Worm (Caenorhabditis elegans) whole organism, dauer: Measurements from ENCODE around the gene irld-65.

Source experiments
- unc-62 ChIP-seq: sonication (generic microtip); optimal IDR thresholded peaks from 2 replicates; lab custom pipeline; 2017; ENCODE audit warnings: missing biosample characterization, missing genetic modification reagents, missing genetic modification characterization

Gene irld-65

DNA sequence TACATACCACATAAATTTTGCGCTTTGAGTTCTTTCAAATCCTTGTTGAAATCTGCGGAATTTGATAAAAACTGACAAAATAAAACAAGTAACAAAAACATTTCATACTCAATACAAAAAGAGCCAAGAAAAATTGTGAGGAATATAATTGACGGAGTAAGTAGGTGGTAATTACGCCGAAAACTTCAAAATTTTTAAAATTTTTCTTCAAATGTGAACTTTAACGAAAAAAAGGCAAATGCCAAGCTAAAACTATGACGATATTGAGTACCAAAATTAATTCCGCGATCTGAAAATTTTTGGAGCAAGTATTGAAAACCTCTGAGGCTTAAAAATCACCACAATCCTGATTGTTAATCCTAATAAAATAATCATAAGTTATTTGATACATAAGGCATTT lies 14.9 kb upstream of the irld-65 start, which contains the start of gene irld-51:
Gene irld-51, minus strand, starts transcription at position 101 of the 400 bp plus-strand sequence.
- no peak for TF ChIP-seq unc-62 (GFP tag; lab: Kevin White, UChicago)

DNA sequence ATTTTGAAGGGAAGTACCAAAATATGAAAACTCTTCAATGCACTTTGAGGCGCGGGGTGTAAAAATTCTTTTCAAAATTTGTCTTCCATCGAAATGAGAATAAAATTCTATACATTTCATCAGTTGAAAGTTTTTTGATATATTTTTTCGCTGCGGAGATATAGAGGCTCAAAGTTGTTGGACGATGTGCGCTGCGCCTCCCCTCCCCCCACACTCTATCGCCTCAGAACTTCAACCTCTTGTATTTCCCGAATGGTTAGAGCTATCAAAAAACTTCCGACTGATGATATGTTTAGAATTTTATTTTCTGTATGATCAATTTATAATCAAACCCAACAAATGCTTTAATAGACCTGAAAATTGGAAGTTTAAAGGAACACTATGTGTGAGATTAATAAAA lies 10.9 kb upstream of the irld-65 start:
- no peak for TF ChIP-seq unc-62 (GFP tag; lab: Kevin White, UChicago)

DNA sequence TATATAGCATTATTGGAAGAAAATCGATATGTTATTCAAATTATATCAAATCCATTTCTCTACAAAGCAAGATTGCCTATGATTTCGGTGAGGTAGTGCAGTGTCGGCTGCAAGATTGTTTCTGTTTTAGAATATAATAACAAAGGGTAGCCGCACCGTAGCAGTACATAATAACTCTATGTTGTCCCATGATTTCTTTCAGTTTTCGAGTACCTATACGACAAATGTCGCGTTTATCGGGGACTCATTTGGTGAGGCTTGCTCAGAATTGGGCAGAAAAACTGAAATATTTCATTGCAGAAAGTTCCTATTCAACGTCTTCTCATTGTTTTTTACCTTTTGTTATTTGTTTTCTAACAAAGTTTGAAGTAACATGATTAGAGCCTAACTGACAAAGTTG lies 8.7 kb upstream of the irld-65 start, which contains the start of gene srw-79:
Gene srw-79, plus strand, starts transcription at position 301 of the 400 bp plus-strand sequence.
- no peak for TF ChIP-seq unc-62 (GFP tag; lab: Kevin White, UChicago)

DNA sequence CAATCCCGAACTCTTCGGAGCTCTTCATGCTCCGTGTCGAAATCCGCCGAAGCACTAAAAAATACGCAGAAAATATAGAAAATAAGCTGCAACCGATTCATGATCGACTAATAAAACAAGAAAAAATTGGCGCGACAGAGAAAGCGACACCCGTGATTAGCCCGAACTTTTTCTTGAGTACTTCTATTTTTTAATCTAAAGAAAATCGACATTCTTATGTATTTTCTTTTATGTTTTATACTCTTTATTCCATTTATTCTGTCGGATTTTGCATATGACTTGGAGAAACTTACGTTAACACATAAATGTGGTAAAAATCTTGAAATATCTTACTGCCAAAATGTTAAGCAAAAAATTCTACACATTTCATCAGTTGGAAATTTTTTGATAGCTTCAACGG lies 6.2 kb upstream of the irld-65 start, which contains the start of the genes irld-50 and irld-49:
Gene irld-50, minus strand, starts transcription at position 101 of the 400 bp plus-strand sequence.
Gene irld-49, plus strand, starts transcription at position 211 of the 400 bp plus-strand sequence.
- no peak for TF ChIP-seq unc-62 (GFP tag; lab: Kevin White, UChicago)

DNA sequence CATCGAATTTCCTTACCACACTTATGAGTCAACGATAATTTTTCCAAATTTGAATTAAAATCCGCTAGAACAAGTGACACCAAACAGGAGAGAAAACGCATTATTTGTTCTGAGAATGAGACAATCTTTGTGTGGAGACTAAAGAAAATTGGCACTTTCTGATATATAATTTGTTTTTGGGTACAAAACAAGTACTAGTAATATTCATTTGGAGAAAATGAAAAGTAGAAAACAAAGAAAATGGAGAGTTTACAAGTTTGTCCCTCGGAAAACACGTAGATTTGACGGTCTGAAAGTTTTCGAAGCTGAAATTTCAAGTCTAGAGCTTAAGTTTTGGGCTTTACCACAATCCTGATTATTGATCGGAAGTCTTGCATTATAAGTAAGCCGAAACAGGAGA lies 3.0 kb upstream of the irld-65 start, which contains the start of gene irld-66:
Gene irld-66, minus strand, starts transcription at position 101 of the 400 bp plus-strand sequence.
- no peak for TF ChIP-seq unc-62 (GFP tag; lab: Kevin White, UChicago)

DNA sequence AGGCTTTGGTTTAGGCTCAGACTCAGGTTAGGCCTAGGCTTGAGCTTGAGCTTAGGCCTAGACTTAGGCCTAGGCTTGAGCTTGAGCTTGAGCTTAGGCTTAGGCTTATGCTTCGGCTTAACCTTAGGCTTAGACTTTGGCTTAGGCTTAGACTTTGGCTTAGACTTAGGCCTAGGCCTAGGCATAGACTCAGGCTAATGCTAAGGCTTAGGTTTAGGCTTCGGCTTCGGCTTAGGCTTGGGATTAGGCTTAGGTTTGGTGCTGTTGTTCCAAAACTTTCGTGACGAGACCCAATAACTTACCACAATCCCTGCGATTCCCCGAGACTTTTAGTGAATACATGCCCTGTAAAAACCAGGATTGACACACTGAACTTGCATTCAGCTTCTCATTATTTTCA lies 1.9 kb upstream of the irld-65 start:
- TF ChIP-seq unc-62 (GFP tag; lab: Kevin White, UChicago), result no peak

DNA sequence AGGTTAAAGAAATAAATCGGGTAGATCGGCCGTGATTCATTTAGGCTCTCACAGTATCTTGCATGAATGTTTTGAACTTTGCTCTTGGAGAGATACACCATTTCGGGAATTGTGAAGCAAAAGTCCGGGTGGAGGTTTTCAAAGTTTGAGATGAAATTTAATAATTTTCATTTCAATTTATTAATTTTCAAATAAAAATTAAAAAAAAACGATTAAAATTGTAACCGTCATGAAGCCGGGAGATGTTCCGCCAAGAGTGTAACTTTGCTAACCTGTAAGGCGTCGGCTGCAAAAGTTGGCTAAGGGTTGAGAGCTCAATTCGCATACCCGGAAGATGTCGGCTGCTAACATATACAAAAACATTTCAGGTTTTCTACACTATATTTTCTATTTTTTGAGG lies 3.4 kb downstream of the irld-65 start, which contains the start of gene irld-67:
Gene irld-67, minus strand, starts transcription at position 101 of the 400 bp plus-strand sequence.
- no peak for TF ChIP-seq unc-62 (GFP tag; lab: Kevin White, UChicago)

DNA sequence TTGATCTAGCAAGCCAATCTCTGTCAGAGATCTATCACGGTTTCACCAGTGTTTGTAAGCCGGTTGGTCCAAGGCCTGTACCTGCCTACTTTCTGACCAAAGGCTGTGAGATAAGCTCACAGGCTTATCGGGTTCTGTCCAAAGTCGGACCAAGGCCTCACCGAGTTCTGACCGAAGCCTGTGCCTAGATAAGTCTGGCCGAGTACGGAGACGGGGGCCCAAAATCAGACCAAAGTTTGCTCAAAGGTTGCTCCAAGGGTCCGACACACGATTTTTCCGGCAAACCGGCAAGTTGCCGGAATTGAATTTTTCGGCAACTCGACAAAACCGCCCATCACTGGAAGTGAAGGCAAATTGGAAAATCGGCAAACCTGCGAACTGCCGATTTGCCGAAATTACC lies 6.2 kb downstream of the irld-65 start:
- no peak for TF ChIP-seq unc-62 (GFP tag; lab: Kevin White, UChicago)

DNA sequence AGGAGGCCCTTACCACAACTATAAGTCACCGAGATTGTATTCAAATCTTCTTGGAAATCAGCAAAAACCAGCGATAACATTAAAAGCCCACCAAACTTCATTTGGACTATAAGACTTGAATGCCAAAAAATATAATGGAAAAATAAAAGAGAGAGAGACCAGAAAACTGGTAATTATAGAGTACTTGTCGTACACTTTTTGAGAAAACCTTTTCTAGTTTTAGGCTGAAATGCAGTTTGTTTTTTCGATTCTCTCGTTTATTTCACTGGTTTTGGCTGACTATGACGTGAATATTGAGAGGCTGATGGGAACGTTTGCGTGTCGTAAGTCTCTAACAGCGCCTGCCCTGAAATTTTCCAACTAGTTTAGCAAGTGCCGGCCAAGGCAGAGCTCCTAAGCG lies 7.3 kb downstream of the irld-65 start, which contains the start of the genes irld-64 and irld-63:
Gene irld-64, minus strand, starts transcription at position 101 of the 400 bp plus-strand sequence.
Gene irld-63, plus strand, starts transcription at position 230 of the 400 bp plus-strand sequence.
- no peak for TF ChIP-seq unc-62 (GFP tag; lab: Kevin White, UChicago)

DNA sequence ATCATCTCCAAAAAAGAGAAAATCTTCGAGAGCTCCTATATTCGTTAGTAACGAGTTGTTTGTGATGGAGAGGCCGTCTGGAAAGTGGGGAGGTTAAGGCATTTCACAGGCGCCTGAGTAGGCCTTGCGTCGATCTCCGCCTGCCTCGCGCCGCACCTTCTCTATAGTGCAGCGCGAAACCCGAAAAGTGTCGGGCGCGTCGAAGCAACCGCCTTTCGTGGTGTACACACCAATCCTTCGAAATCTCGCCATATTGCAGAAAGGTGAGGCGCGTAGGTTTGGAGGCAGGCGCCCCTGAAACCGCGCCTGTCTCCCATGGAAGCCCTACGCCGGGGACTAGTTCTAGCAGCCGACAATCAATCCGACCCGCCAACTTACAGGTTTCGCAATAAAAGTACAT lies 7.9 kb downstream of the irld-65 start:
- TF ChIP-seq unc-62 (GFP tag; lab: Kevin White, UChicago), result no peak

DNA sequence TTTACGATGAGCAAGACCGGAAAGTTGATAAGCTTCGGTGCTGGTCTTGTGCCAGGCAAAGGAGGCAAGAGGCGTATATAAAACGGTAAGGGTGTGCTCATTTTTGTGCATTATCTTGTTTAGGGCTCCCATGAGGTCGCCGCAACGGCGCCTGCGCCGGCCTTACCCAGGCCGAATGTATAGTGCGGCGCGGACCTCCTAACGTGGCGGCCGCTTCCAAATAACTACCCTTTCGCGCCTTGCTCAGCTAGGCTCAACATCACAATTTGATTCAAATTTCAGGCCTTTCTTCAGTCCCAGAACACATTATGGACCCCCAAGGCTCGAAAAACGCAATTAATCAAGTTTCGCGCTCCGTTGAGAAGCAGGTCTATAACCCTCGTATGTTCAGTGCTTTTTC lies 10.2 kb downstream of the irld-65 start, which contains the start of the genes ZK355.3 and ZK355.8:
Gene ZK355.3, minus strand, starts transcription at position 101 of the 400 bp plus-strand sequence.
Gene ZK355.8, plus strand, starts transcription at position 272 of the 400 bp plus-strand sequence.
- TF ChIP-seq unc-62 (GFP tag; lab: Kevin White, UChicago), result no peak

DNA sequence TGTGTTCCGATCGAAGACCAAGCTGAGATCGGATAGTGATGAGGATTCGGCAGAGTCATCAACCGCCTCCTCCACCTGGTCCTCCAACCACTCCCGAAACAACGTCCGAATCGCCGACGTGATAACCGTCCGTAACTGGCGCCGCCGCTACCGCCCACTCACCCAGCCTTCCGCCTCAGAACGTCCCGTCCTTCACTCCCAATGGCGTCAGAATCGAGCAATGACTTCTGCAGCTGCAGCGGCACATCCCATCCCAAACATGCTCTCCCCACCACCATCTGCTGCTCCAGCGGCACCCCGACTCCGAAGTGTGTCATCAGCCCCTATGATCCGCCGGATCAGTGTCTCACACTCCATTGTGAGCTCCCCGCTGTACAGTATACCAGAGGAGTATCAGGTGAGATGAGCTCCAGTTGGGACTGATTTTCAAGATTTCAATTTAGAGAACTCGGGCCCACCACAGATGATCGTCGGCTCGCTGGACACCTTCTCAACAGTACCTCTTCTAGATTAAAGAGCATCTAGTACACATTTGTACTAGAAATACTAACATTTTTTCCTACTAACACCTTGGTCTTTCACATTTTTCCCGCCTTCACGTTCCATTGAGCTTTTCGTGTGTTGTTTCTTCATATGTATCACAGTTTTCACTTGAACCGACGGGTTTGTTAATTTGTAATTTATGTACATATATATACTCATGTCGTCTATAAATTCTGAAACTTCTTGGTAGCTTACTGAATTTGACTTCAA lies 11.8 kb downstream of the irld-65 start:
- TF ChIP-seq unc-62 (GFP tag; lab: Kevin White, UChicago), result no peak

DNA sequence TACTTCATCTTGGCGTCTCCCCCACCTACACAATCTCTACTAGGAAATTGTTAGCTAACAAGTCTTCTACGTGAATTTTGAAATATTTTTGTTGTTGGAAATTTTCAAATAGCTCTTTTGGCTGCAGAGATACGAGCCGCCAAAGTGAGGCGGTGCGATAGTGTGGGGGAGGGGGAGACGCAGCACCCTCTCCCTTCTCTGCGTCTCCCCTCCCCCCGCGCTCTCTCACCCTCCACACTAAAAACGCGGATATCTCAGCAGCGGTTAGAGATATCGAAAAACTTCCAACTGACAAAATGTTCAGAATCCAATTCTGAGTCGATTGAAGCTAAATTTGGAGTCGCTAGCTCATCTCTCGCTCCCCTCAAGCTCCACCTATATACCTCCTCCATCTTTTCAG lies 12.7 kb downstream of the irld-65 start:
- no peak for TF ChIP-seq unc-62 (GFP tag; lab: Kevin White, UChicago)

DNA sequence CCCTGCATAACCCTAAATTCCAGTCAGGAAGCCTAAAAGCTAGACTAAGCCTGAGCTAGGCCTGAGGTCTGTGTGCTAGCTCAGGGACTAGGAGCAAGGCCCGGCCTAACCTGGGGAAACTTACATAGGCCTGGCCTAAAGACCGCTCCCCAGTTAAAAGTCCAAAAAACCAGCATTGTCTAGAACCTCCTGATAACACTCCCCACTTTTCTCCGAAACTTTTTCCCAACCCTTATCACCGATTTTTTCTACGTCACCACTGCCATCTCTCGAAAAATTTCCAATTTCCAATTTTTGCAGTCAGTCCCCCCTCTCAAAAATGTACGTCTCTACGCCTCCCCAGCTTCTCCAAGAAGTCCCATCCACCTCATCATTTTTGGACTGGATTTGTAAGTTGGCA lies 14.1 kb downstream of the irld-65 start, which contains the start of gene ZK355.2:
Gene ZK355.2, plus strand, starts transcription at position 301 of the 400 bp plus-strand sequence.
- no peak for TF ChIP-seq unc-62 (GFP tag; lab: Kevin White, UChicago)

DNA sequence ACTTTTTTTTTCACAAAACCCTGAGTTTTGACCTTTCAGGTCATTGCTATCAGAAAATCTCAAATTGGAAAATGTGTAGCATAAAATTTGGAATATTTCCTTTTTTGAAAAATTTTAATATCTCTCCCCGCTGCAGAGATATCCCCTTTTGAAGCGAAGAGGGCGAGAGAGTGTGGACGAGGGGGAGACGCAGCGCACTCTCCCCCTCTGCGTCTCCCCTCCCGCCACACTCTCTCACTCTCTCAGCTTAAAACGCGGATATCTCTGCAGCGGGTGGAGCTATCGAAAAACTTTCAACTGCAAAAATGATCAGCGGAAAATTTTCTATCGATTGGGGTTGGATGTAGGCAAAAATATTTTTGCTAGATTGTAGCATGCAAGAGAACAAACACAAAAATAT lies 15.0 kb downstream of the irld-65 start:
- no peak for TF ChIP-seq unc-62 (GFP tag; lab: Kevin White, UChicago)

DNA sequence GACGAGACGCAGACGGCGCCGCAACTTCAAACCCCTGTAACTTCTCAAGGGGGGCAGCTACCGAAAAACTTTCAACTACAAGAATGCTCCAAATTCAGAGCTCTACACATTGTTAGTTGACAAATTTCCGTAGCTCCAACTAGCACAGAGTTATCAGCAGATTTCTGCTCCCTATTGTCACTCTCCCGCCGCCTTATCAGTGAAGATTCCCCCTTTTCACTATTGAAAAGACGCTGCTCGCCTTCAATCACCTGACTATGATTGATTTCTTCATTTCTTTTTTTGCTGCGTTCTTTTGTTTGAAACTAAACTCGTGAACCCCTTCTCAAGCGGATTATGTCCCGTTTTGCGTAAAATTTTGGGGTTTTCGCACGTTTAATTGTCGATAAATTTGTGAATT lies 15.4 kb downstream of the irld-65 start:
- TF ChIP-seq unc-62 (GFP tag; lab: Kevin White, UChicago), result no peak
